Worm (Caenorhabditis elegans) whole organism, midembryonic: ENCODE measurements around the gene gcy-22.

Experiments used
- T22C8.4 ChIP-seq: fragments of 200-800 bp; sonication (Bioruptor generic); IDR thresholded peaks from 2 replicates; pipeline ENCODE4 v1.3.6; 2022; ENCODE audit warnings: missing genetic modification characterization, missing compliant biosample characterization
- flt-1 ChIP-seq: fragments of 200-800 bp; sonication (Bioruptor generic); IDR thresholded peaks from 2 replicates; pipeline ENCODE4 v1.3.6; 2022; ENCODE audit warnings: missing genetic modification characterization, missing compliant biosample characterization
- klf-2 ChIP-seq: fragments of 200-800 bp; sonication (Bioruptor generic); conservative IDR thresholded peaks from 2 replicates; pipeline ENCODE4 v1.3.6; 2022; ENCODE audit warnings: missing genetic modification reagents, missing genetic modification characterization, missing compliant biosample characterization
- med-1 ChIP-seq: sonication (generic microtip); optimal IDR thresholded peaks from 2 replicates; lab custom pipeline; 2017; ENCODE audit warnings: missing genetic modification characterization, mild to moderate bottlenecking, missing compliant biosample characterization, antibody characterized with exemption, missing genetic modification reagents; ENCODE audit not compliant: insufficient read depth
- ref-1 ChIP-seq: fragments of 200-800 bp; sonication (Bioruptor generic); conservative IDR thresholded peaks from 2 replicates; pipeline ENCODE4 v1.3.6; 2022; ENCODE audit warnings: missing genetic modification reagents, missing genetic modification characterization, missing compliant biosample characterization

DNA sequence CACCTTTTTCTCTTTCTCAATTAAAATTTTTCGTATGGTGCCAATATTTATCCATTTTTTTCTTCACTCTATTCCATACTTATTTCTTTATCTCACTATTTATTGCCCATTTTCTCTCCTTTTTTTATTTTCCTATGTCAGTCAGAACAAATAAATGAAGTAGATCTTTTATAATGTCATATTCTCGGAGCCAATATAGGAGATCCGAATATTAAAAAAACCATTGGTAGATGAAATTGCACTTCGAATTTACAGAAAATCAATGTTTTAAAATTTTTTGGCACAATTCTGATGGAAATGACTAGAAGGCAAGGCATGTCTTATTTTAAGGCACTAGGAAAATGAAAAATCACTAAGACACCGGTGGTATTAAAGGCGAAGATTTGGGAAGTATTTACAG is 34.2 kb downstream of the gcy-22 start:
- TF ChIP-seq flt-1 = no peak
- no peak for TF ChIP-seq T22C8.4 (GFP tag; lab: Robert Waterston, UW)
- no peak for TF ChIP-seq klf-2 (GFP tag; lab: Robert Waterston, UW)
- no peak for TF ChIP-seq ref-1 (GFP tag; lab: Robert Waterston, UW)
- no peak for TF ChIP-seq med-1 (GFP tag; lab: Kevin White, UChicago)
